Fruit fly (Drosophila melanogaster) whole organism, adult: Measurements from ENCODE around the gene CG31206.

Experiments
- CG1620 ChIP-seq: fragments of 200-800 bp; sonication (Bioruptor generic); optimal IDR thresholded peaks from 2 replicates; lab custom pipeline; 2016; ENCODE audit warnings: missing biosample characterization, missing genetic modification characterization
- CG33017 ChIP-seq: fragments of 200-800 bp; sonication (Bioruptor generic); optimal IDR thresholded peaks from 2 replicates; lab custom pipeline; 2018; ENCODE audit warnings: missing biosample characterization, mild to moderate bottlenecking, missing genetic modification characterization, moderate library complexity
- CG5204 ChIP-seq: fragments of 200-800 bp; sonication (Bioruptor generic); optimal IDR thresholded peaks from 2 replicates; lab custom pipeline; 2016; ENCODE audit warnings: missing biosample characterization, missing genetic modification characterization
- CG7101 ChIP-seq: fragments of 200-800 bp; sonication (Bioruptor generic); optimal IDR thresholded peaks from 2 replicates; lab custom pipeline; 2018; ENCODE audit warnings: missing biosample characterization, mild to moderate bottlenecking, missing genetic modification characterization, moderate library complexity
- Crg-1 ChIP-seq: fragments of 200-800 bp; sonication (Bioruptor generic); optimal IDR thresholded peaks from 2 replicates; lab custom pipeline; 2016; ENCODE audit warnings: missing biosample characterization, missing genetic modification characterization
- Hr96 ChIP-seq: fragments of 200-800 bp; sonication (Bioruptor generic); optimal IDR thresholded peaks from 2 replicates; lab custom pipeline; 2016; ENCODE audit warnings: missing biosample characterization, missing genetic modification characterization
- bab1 ChIP-seq: fragments of 200-800 bp; sonication (Bioruptor generic); optimal IDR thresholded peaks from 3 replicates; lab custom pipeline; 2019; ENCODE audit warnings: missing biosample characterization, mild to moderate bottlenecking, missing genetic modification characterization, moderate library complexity
- cic ChIP-seq: fragments of 200-800 bp; sonication (Bioruptor generic); optimal IDR thresholded peaks from 2 replicates; lab custom pipeline; 2017; ENCODE audit warnings: missing biosample characterization, mild to moderate bottlenecking, missing genetic modification characterization, moderate library complexity
- kay ChIP-seq: fragments of 200-800 bp; sonication (Bioruptor generic); peaks from one replicate; lab custom pipeline; 2016; ENCODE audit warnings: missing biosample characterization, missing genetic modification characterization, borderline replicate concordance
- tj ChIP-seq: fragments of 200-800 bp; sonication (Bioruptor generic); optimal IDR thresholded peaks from 3 replicates; lab custom pipeline; 2017; ENCODE audit warnings: missing biosample characterization, mild to moderate bottlenecking, missing genetic modification characterization, moderate library complexity
- toe ChIP-seq: fragments of 200-800 bp; sonication (Bioruptor generic); optimal IDR thresholded peaks from 2 replicates; lab custom pipeline; 2016; ENCODE audit warnings: missing biosample characterization, missing genetic modification characterization

DNA sequence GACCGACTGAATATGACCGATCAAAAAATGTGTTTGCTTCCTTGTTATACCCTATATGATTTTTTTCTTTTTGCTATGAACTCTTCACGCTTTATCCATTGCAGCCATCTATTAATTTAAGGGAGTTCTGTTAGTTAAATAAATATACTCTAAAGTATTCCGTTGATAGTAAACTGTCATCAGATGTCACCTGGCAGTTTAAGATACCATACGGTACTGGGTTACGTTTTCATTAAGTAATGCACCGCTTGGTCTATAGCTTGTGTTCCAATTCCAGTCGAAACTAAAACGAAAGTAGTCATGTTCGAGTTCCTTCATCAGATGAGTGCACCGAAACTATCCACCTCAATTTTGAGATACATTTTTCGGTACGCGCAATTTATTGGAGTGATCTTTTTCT, 13.0 kb upstream of the CG31206 start, which contains the start of gene Gr92a:
- TF ChIP-seq bab1 (GFP tag; lab: Kevin White, UChicago) (no peak), CG33017 (tag; lab: Kevin White, UChicago) (no peak), toe (no peak), Crg-1 (GFP tag; lab: Kevin White, UChicago) (no peak), CG5204 (no peak), tj (GFP tag; lab: Kevin White, UChicago) (no peak), kay (no peak), CG1620 (GFP tag; lab: Kevin White, UChicago) (no peak), Hr96 (no peak), CG7101 (tag; lab: Kevin White, UChicago) (no peak), cic (no peak)
